Fruit fly (Drosophila melanogaster): ENCODE results near the gene CG9706.
A peak's percentile ranks its signal among the peaks of the same experiment; 100 is the strongest.

Gene CG9706

dm6 chr3L:16804627-16805026, 21.8 kb downstream of the CG9706 start, which contains the start of gene nudC:
nudC (plus strand) TSS chr3L:16804994.
- TF ChIP-seq CG7101 (tag; optimal IDR thresholded peaks at IDR 0.05) (peak; percentile 36), cic (GFP tag; optimal IDR thresholded peaks at IDR 0.05) (peak; percentile 59), Hr96 (GFP tag; optimal IDR thresholded peaks at IDR 0.05) (no peak), CG5204 (GFP tag; optimal IDR thresholded peaks at IDR 0.05) (no peak), tj (GFP tag; optimal IDR thresholded peaks at IDR 0.05) (peak; percentile 85), kay (GFP tag; ENCODE audit: borderline replicate concordance) (peak; percentile 72), CG7045 (GFP tag; optimal IDR thresholded peaks at IDR 0.05) (peak; percentile 50), CG1620 (GFP tag; optimal IDR thresholded peaks at IDR 0.05) (peak; percentile 37), bab1 (GFP tag; optimal IDR thresholded peaks at IDR 0.05) (no peak), CG33017 (tag; optimal IDR thresholded peaks at IDR 0.05) (no peak), ovo (GFP tag; optimal IDR thresholded peaks at IDR 0.05) (peak; percentile 68), Crg-1 (GFP tag; optimal IDR thresholded peaks at IDR 0.05) (peak; percentile 60), cnc (optimal IDR thresholded peaks at IDR 0.05) (no peak), CG12768 (GFP tag; optimal IDR thresholded peaks at IDR 0.05) (peak; percentile 27), Clk (GFP tag; optimal IDR thresholded peaks at IDR 0.05) (no peak), CG14711 (tag; optimal IDR thresholded peaks at IDR 0.05) (no peak), pad (GFP tag; optimal IDR thresholded peaks at IDR 0.05) (peak; percentile 16), Mnt (GFP tag; optimal IDR thresholded peaks at IDR 0.05) (peak; percentile 21), toe (GFP tag; optimal IDR thresholded peaks at IDR 0.05) (no peak), CG11617 (GFP tag; optimal IDR thresholded peaks at IDR 0.05) (no peak)

- TF ChIP-seq toe (GFP tag; optimal IDR thresholded peaks at IDR 0.05): no peak
- TF ChIP-seq CG5204 (GFP tag; optimal IDR thresholded peaks at IDR 0.05): peak; percentile 54
- TF ChIP-seq CG7101 (tag; optimal IDR thresholded peaks at IDR 0.05): peak; percentile 15
- TF ChIP-seq CG33017 (tag; optimal IDR thresholded peaks at IDR 0.05): peak; percentile 69
- peak; percentile 46 for TF ChIP-seq kay (GFP tag; ENCODE audit: borderline replicate concordance)
- no peak for TF ChIP-seq cic (GFP tag; optimal IDR thresholded peaks at IDR 0.05)
- no peak for TF ChIP-seq Clk (GFP tag; optimal IDR thresholded peaks at IDR 0.05)
- no peak for TF ChIP-seq cnc (optimal IDR thresholded peaks at IDR 0.05)
- no peak for TF ChIP-seq CG11617 (GFP tag; optimal IDR thresholded peaks at IDR 0.05)
- peak; percentile 18 for TF ChIP-seq CG14711 (tag; optimal IDR thresholded peaks at IDR 0.05)
- TF ChIP-seq pad (GFP tag; optimal IDR thresholded peaks at IDR 0.05): peak; percentile 65
- peak; percentile 60 for TF ChIP-seq CG7045 (GFP tag; optimal IDR thresholded peaks at IDR 0.05)
- no peak for TF ChIP-seq tj (GFP tag; optimal IDR thresholded peaks at IDR 0.05)
- peak; percentile 46 for TF ChIP-seq Hr96 (GFP tag; optimal IDR thresholded peaks at IDR 0.05)
- no peak for TF ChIP-seq CG1620 (GFP tag; optimal IDR thresholded peaks at IDR 0.05)
These were observed 23.3 kb downstream of the CG9706 start for dm6 chr3L:16805806-16806719.

dm6 chr3L:16806823-16807325, 24.1 kb downstream of the CG9706 start:
- peak; percentile 9 for TF ChIP-seq CG7101 (tag; optimal IDR thresholded peaks at IDR 0.05)
- TF ChIP-seq CG7045 (GFP tag; optimal IDR thresholded peaks at IDR 0.05): peak; percentile 76
- TF ChIP-seq Clk (GFP tag; optimal IDR thresholded peaks at IDR 0.05): peak; percentile 7
- TF ChIP-seq ovo (GFP tag; optimal IDR thresholded peaks at IDR 0.05): peak; percentile 5
- TF ChIP-seq CG12768 (GFP tag; optimal IDR thresholded peaks at IDR 0.05): peak; percentile 42
- TF ChIP-seq cnc (optimal IDR thresholded peaks at IDR 0.05): no peak
- TF ChIP-seq CG33017 (tag; optimal IDR thresholded peaks at IDR 0.05): peak; percentile 53
- no peak for TF ChIP-seq CG14711 (tag; optimal IDR thresholded peaks at IDR 0.05)
- TF ChIP-seq CG11617 (GFP tag; optimal IDR thresholded peaks at IDR 0.05): peak; percentile 75
- no peak for TF ChIP-seq Mnt (GFP tag; optimal IDR thresholded peaks at IDR 0.05)
- no peak for TF ChIP-seq kay (GFP tag; ENCODE audit: borderline replicate concordance)
- TF ChIP-seq Hr96 (GFP tag; optimal IDR thresholded peaks at IDR 0.05): no peak
- no peak for TF ChIP-seq tj (GFP tag; optimal IDR thresholded peaks at IDR 0.05)
- TF ChIP-seq pad (GFP tag; optimal IDR thresholded peaks at IDR 0.05): no peak
- no peak for TF ChIP-seq cic (GFP tag; optimal IDR thresholded peaks at IDR 0.05)
- TF ChIP-seq CG1620 (GFP tag; optimal IDR thresholded peaks at IDR 0.05): no peak
- TF ChIP-seq Crg-1 (GFP tag; optimal IDR thresholded peaks at IDR 0.05): no peak
- TF ChIP-seq CG5204 (GFP tag; optimal IDR thresholded peaks at IDR 0.05): no peak
- TF ChIP-seq bab1 (GFP tag; optimal IDR thresholded peaks at IDR 0.05): no peak

dm6 chr3L:16807558-16807957, 24.7 kb downstream of the CG9706 start, which contains the start of gene CG9674:
CG9674 (minus strand) TSS chr3L:16807731.
- TF ChIP-seq CG33017 (tag; optimal IDR thresholded peaks at IDR 0.05) (no peak), CG5204 (GFP tag; optimal IDR thresholded peaks at IDR 0.05) (no peak), CG11617 (GFP tag; optimal IDR thresholded peaks at IDR 0.05) (no peak), Mnt (GFP tag; optimal IDR thresholded peaks at IDR 0.05) (no peak), CG7045 (GFP tag; optimal IDR thresholded peaks at IDR 0.05) (no peak)

- no peak for TF ChIP-seq cic (GFP tag; optimal IDR thresholded peaks at IDR 0.05)
- TF ChIP-seq Hr96 (GFP tag; optimal IDR thresholded peaks at IDR 0.05): no peak
- TF ChIP-seq CG1620 (GFP tag; optimal IDR thresholded peaks at IDR 0.05): peak; percentile 2
- TF ChIP-seq tj (GFP tag; optimal IDR thresholded peaks at IDR 0.05): peak; percentile 4
- peak; percentile 9 for TF ChIP-seq bab1 (GFP tag; optimal IDR thresholded peaks at IDR 0.05)
- no peak for TF ChIP-seq toe (GFP tag; optimal IDR thresholded peaks at IDR 0.05)
- TF ChIP-seq CG5204 (GFP tag; optimal IDR thresholded peaks at IDR 0.05): no peak
- TF ChIP-seq CG14711 (tag; optimal IDR thresholded peaks at IDR 0.05): no peak
- TF ChIP-seq CG7101 (tag; optimal IDR thresholded peaks at IDR 0.05): no peak
- no peak for TF ChIP-seq CG11617 (GFP tag; optimal IDR thresholded peaks at IDR 0.05)
- TF ChIP-seq pad (GFP tag; optimal IDR thresholded peaks at IDR 0.05): no peak
- peak; percentile 97 for TF ChIP-seq ovo (GFP tag; optimal IDR thresholded peaks at IDR 0.05)
- no peak for TF ChIP-seq Clk (GFP tag; optimal IDR thresholded peaks at IDR 0.05)
- TF ChIP-seq Mnt (GFP tag; optimal IDR thresholded peaks at IDR 0.05): peak; percentile 99
- no peak for TF ChIP-seq CG12768 (GFP tag; optimal IDR thresholded peaks at IDR 0.05)
- TF ChIP-seq Crg-1 (GFP tag; optimal IDR thresholded peaks at IDR 0.05): peak; percentile 45
- TF ChIP-seq CG33017 (tag; optimal IDR thresholded peaks at IDR 0.05): no peak
- no peak for TF ChIP-seq kay (GFP tag; ENCODE audit: borderline replicate concordance)
These were observed 25.3 kb downstream of the CG9706 start for dm6 chr3L:16808139-16808538.
